Worm (Caenorhabditis elegans) whole organism, L1 larva: ENCODE measurements around the gene osm-8.

ENCODE experiments used
- ama-1 ChIP-seq: fragments of 150-350 bp; optimal IDR thresholded peaks from 2 replicates; lab custom pipeline; 2014
- efl-1 ChIP-seq, 4 experiments: fragments of 150-350 bp; optimal IDR thresholded peaks in 3 of 4; peaks in 1 of 4; 1 replicate in 1 of 4; 2 replicates in 3 of 4; lab custom pipeline; 2014; ENCODE audit warnings: missing biosample characterization in 2 of 4, missing genetic modification characterization in 2 of 4, missing genetic modification reagents in 2 of 4
- pqm-1 ChIP-seq: sonication (generic microtip); optimal IDR thresholded peaks from 3 replicates; lab custom pipeline; 2017; ENCODE audit warnings: missing biosample characterization, missing genetic modification characterization

ce11 chrII:7583555-7583954, 21.7 kb downstream of the osm-8 start, which contains the start of gene mks-3:
- no peak for TF ChIP-seq ama-1 (lab: Kevin White, UChicago)
- no peak for TF ChIP-seq pqm-1 (tag; lab: Kevin White, UChicago)
- no peak for TF ChIP-seq efl-1 (optimal IDR thresholded peaks at IDR 0.05; lab: Kevin White, UChicago)
- no peak for TF ChIP-seq efl-1 (GFP tag; optimal IDR thresholded peaks at IDR 0.05 in 1 of 2; lab: Kevin White, UChicago)
